Fruit fly (Drosophila melanogaster): Measurements from ENCODE around the gene FucTD.

The FucTD gene

dm6 chr3L:1415931-1416330 is at the start of gene FucTD:
Gene FucTD, plus strand, starts transcription at chr3L:1416231.
- TF ChIP-seq Ets98B (GFP tag; IDR thresholded peaks at IDR 0.05) (no peak), rn (GFP tag; IDR thresholded peaks at IDR 0.05) (no peak), CG14655 (GFP tag; optimal IDR thresholded peaks at IDR 0.05) (no peak), CG8301 (tag; optimal IDR thresholded peaks at IDR 0.05) (no peak), D1 (tag; optimal IDR thresholded peaks at IDR 0.05) (no peak), CG10348 (GFP tag; IDR thresholded peaks at IDR 0.05) (no peak)

- no peak for TF ChIP-seq CG14655 (GFP tag; optimal IDR thresholded peaks at IDR 0.05)
- TF ChIP-seq CG34367 (tag; optimal IDR thresholded peaks at IDR 0.05), result peak; percentile 31
- peak; percentile 3 for TF ChIP-seq CG9948 (tag; optimal IDR thresholded peaks at IDR 0.05)
- TF ChIP-seq CG12605 (GFP tag; IDR thresholded peaks at IDR 0.05), result peak; percentile 80
- peak; percentile 71 for TF ChIP-seq CG13204 (GFP tag; optimal IDR thresholded peaks at IDR 0.05)
- TF ChIP-seq CG32121 (GFP tag; IDR thresholded peaks at IDR 0.05), result no peak
- TF ChIP-seq EcR (GFP tag; optimal IDR thresholded peaks at IDR 0.05), result peak; percentile 48
- peak; percentile 51 for TF ChIP-seq gl (tag; optimal IDR thresholded peaks at IDR 0.05)
- TF ChIP-seq Snoo (tag; optimal IDR thresholded peaks at IDR 0.05), result no peak
- no peak for TF ChIP-seq CG10348 (GFP tag; IDR thresholded peaks at IDR 0.05)
- TF ChIP-seq fd96Ca (GFP tag; IDR thresholded peaks at IDR 0.05), result peak; percentile 44; the same call in 2 of the 3 replicates
- no peak for TF ChIP-seq D1 (tag; optimal IDR thresholded peaks at IDR 0.05)
- TF ChIP-seq rn (GFP tag; IDR thresholded peaks at IDR 0.05), result peak; percentile 29; the same call in 1 of the 2 replicates
- TF ChIP-seq CG8159 (tag; optimal IDR thresholded peaks at IDR 0.05), result no peak
- TF ChIP-seq CG15710 (tag; optimal IDR thresholded peaks at IDR 0.05), result peak; percentile 9
- TF ChIP-seq CG4496 (GFP tag; IDR thresholded peaks at IDR 0.05), result peak; percentile 79
- peak; percentile 66; the same call in 1 of the 2 replicates for TF ChIP-seq Ets98B (GFP tag; IDR thresholded peaks at IDR 0.05)
- no peak for TF ChIP-seq CG17806 (tag; optimal IDR thresholded peaks at IDR 0.05)
- peak; percentile 21 for TF ChIP-seq Pif1A (GFP tag; optimal IDR thresholded peaks at IDR 0.05)
- TF ChIP-seq CG8301 (tag; optimal IDR thresholded peaks at IDR 0.05), result no peak
- TF ChIP-seq Pif1B (GFP tag; optimal IDR thresholded peaks at IDR 0.05), result peak; percentile 45
Observed at dm6 chr3L:1366879-1367650, 49.0 kb upstream of the FucTD start.

- no peak for TF ChIP-seq CG14655 (GFP tag; optimal IDR thresholded peaks at IDR 0.05)
- peak; percentile 79 for TF ChIP-seq fd96Ca (GFP tag; IDR thresholded peaks at IDR 0.05)
- TF ChIP-seq CG12605 (GFP tag; IDR thresholded peaks at IDR 0.05), result no peak
- no peak for TF ChIP-seq D1 (tag; optimal IDR thresholded peaks at IDR 0.05)
- peak; percentile 11 for TF ChIP-seq CG8301 (tag; optimal IDR thresholded peaks at IDR 0.05)
- peak; percentile 53; the same call in 1 of the 2 replicates for TF ChIP-seq rn (GFP tag; IDR thresholded peaks at IDR 0.05)
- TF ChIP-seq CG10348 (GFP tag; IDR thresholded peaks at IDR 0.05), result 0 out of 2 replicates have a peak, but pooled peaks have one; percentile 35
- TF ChIP-seq CG8159 (tag; optimal IDR thresholded peaks at IDR 0.05), result peak; percentile 38
- peak; percentile 53 for TF ChIP-seq CG15710 (tag; optimal IDR thresholded peaks at IDR 0.05)
- peak; percentile 25; the same call in 1 of the 2 replicates for TF ChIP-seq CG32121 (GFP tag; IDR thresholded peaks at IDR 0.05)
- peak; percentile 73 for TF ChIP-seq Pif1A (GFP tag; optimal IDR thresholded peaks at IDR 0.05)
- no peak for TF ChIP-seq CG13204 (GFP tag; optimal IDR thresholded peaks at IDR 0.05)
- TF ChIP-seq EcR (GFP tag; optimal IDR thresholded peaks at IDR 0.05), result no peak
- peak; percentile 85 for TF ChIP-seq Snoo (tag; optimal IDR thresholded peaks at IDR 0.05)
- peak; percentile 20 for TF ChIP-seq CG17806 (tag; optimal IDR thresholded peaks at IDR 0.05)
- TF ChIP-seq gl (tag; optimal IDR thresholded peaks at IDR 0.05), result peak; percentile 34
- peak; percentile 42 for TF ChIP-seq CG9948 (tag; optimal IDR thresholded peaks at IDR 0.05)
- peak; percentile 35 for TF ChIP-seq Pif1B (GFP tag; optimal IDR thresholded peaks at IDR 0.05)
- TF ChIP-seq Ets98B (GFP tag; IDR thresholded peaks at IDR 0.05), result peak; percentile 45
- TF ChIP-seq CG4496 (GFP tag; IDR thresholded peaks at IDR 0.05), result peak; percentile 69
- no peak for TF ChIP-seq CG34367 (tag; optimal IDR thresholded peaks at IDR 0.05)
Observed at dm6 chr3L:1368201-1368617, 47.8 kb upstream of the FucTD start.

- TF ChIP-seq Snoo (tag; optimal IDR thresholded peaks at IDR 0.05) (no peak), CG4496 (GFP tag; IDR thresholded peaks at IDR 0.05) (peak; percentile 24; the same call in 1 of the 3 replicates), CG13204 (GFP tag; optimal IDR thresholded peaks at IDR 0.05) (peak; percentile 34)
Observed at dm6 chr3L:1370099-1370678, 45.8 kb upstream of the FucTD start, which contains the start of gene ru. Gene ru, plus strand, starts transcription at chr3L:1370628.

dm6 chr3L:1370939-1371338 is 45.1 kb upstream of the FucTD start:
- peak; percentile 36 for TF ChIP-seq Pif1A (GFP tag; optimal IDR thresholded peaks at IDR 0.05)
- peak; percentile 6 for TF ChIP-seq CG14655 (GFP tag; optimal IDR thresholded peaks at IDR 0.05)
- TF ChIP-seq CG8159 (tag; optimal IDR thresholded peaks at IDR 0.05), result peak; percentile 25
- TF ChIP-seq rn (GFP tag; IDR thresholded peaks at IDR 0.05), result no peak
- TF ChIP-seq CG4496 (GFP tag; IDR thresholded peaks at IDR 0.05), result 0 out of 3 replicates have a peak, but pooled peaks have one; percentile 28
- TF ChIP-seq D1 (tag; optimal IDR thresholded peaks at IDR 0.05), result no peak
- TF ChIP-seq gl (tag; optimal IDR thresholded peaks at IDR 0.05), result no peak
- no peak for TF ChIP-seq Snoo (tag; optimal IDR thresholded peaks at IDR 0.05)
- peak; percentile 14 for TF ChIP-seq CG17806 (tag; optimal IDR thresholded peaks at IDR 0.05)
- no peak for TF ChIP-seq EcR (GFP tag; optimal IDR thresholded peaks at IDR 0.05)
- no peak for TF ChIP-seq CG34367 (tag; optimal IDR thresholded peaks at IDR 0.05)
- TF ChIP-seq CG32121 (GFP tag; IDR thresholded peaks at IDR 0.05), result peak; percentile 83
- no peak for TF ChIP-seq CG13204 (GFP tag; optimal IDR thresholded peaks at IDR 0.05)
- TF ChIP-seq fd96Ca (GFP tag; IDR thresholded peaks at IDR 0.05), result peak; percentile 72; the same call in 2 of the 3 replicates
- TF ChIP-seq Ets98B (GFP tag; IDR thresholded peaks at IDR 0.05), result peak; percentile 69
- TF ChIP-seq Pif1B (GFP tag; optimal IDR thresholded peaks at IDR 0.05), result no peak
- TF ChIP-seq CG12605 (GFP tag; IDR thresholded peaks at IDR 0.05), result peak; percentile 46; the same call in 1 of the 2 replicates
- TF ChIP-seq CG8301 (tag; optimal IDR thresholded peaks at IDR 0.05), result peak; percentile 9
- no peak for TF ChIP-seq CG10348 (GFP tag; IDR thresholded peaks at IDR 0.05)
- TF ChIP-seq CG9948 (tag; optimal IDR thresholded peaks at IDR 0.05), result no peak
- TF ChIP-seq CG15710 (tag; optimal IDR thresholded peaks at IDR 0.05), result peak; percentile 20

Data from whole organism, pupa.